Worm (Caenorhabditis elegans): ENCODE results near the gene npr-16.

The npr-16 gene

DNA sequence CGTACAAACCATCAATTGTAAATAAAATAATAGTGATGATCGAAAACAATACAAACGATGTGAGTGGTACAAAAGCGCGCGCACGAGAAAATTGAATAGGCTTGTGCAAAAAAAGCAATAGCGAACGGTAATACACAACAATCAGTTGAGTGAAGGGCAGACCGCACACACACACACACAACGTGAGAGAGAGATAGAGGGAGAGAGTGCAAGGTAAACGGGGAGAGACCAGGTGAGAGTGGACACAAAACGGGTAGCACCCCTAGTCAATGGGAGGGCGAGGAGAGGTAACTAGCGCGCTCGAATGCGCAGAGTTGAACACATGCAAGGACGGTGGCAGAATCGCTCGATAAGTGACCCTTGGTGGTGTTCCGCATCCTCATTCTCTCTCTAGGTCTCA lies 46.4 kb upstream of the npr-16 start (continued):
- TF ChIP-seq fkh-3 (tag; optimal IDR thresholded peaks at IDR 0.05) (no peak), ceh-100 (GFP tag; IDR thresholded peaks at IDR 0.05) (no peak), lin-35 (GFP tag; optimal IDR thresholded peaks at IDR 0.05) (no peak), ztf-22 (GFP tag; optimal IDR thresholded peaks at IDR 0.05) (no peak), tbp1 (GFP tag; optimal IDR thresholded peaks at IDR 0.05) (no peak), F55B11.4 (tag; optimal IDR thresholded peaks at IDR 0.05; ENCODE audit: borderline replicate concordance, insufficient read depth) (no peak), F57A8.1 (GFP tag; optimal IDR thresholded peaks at IDR 0.05) (no peak), ets-4 (GFP tag; optimal IDR thresholded peaks at IDR 0.05) (peak; percentile 64), zfh-2 (GFP tag; conservative IDR thresholded peaks at IDR 0.05) (peak; percentile 81), mcd-1 (GFP tag; IDR thresholded peaks at IDR 0.05) (no peak), B0035.1 (tag; optimal IDR thresholded peaks at IDR 0.05) (no peak), rpc-1 (optimal IDR thresholded peaks at IDR 0.05) (no peak), rpc-1 (tag; optimal IDR thresholded peaks at IDR 0.05) (no peak), dox-1 (GFP tag; IDR thresholded peaks at IDR 0.05) (peak; percentile 47), D2030.7 (GFP tag; IDR thresholded peaks at IDR 0.05) (no peak), ztf-26 (tag; optimal IDR thresholded peaks at IDR 0.05) (no peak), hlh-26 (GFP tag; conservative IDR thresholded peaks at IDR 0.05) (no peak), dpl-1 (GFP tag; optimal IDR thresholded peaks at IDR 0.05) (no peak), nfya-2 (GFP tag; IDR thresholded peaks at IDR 0.05) (no peak), nhr-120 (GFP tag; IDR thresholded peaks at IDR 0.05) (no peak), bed-1 (GFP tag; IDR thresholded peaks at IDR 0.05) (no peak), C06A6.2 (GFP tag; conservative IDR thresholded peaks at IDR 0.05) (no peak), B0019.2 (GFP tag; conservative IDR thresholded peaks at IDR 0.05) (no peak), F39B2.1 (GFP tag; IDR thresholded peaks at IDR 0.05) (no peak), ccch-3 (GFP tag; optimal IDR thresholded peaks at IDR 0.05) (no peak), ztf-6 (GFP tag; IDR thresholded peaks at IDR 0.05) (no peak), lsl-1 (GFP tag; optimal IDR thresholded peaks at IDR 0.05) (no peak), lir-1 (GFP tag; conservative IDR thresholded peaks at IDR 0.05) (no peak), nfyb-1 (GFP tag; IDR thresholded peaks at IDR 0.05) (no peak; the same call in 1 of the 2 replicates), hmg-20 (GFP tag; IDR thresholded peaks at IDR 0.05) (0 out of 2 replicates have a peak, but pooled peaks have one; percentile 22), Y79H2A.3 (GFP tag; conservative IDR thresholded peaks at IDR 0.05) (no peak), ceh-58 (GFP tag; IDR thresholded peaks at IDR 0.05) (no peak), F37B4.10 (GFP tag; IDR thresholded peaks at IDR 0.05) (no peak), attf-3 (GFP tag; conservative IDR thresholded peaks at IDR 0.05) (no peak), snpc-1.1 (tag; optimal IDR thresholded peaks at IDR 0.05; ENCODE audit: insufficient read depth) (no peak), Y53G8AR.9 (GFP tag; conservative IDR thresholded peaks at IDR 0.05) (no peak), akir-1 (GFP tag; optimal IDR thresholded peaks at IDR 0.05) (peak; percentile 22), gei-17 (GFP tag; optimal IDR thresholded peaks at IDR 0.05) (no peak), T26A5.8 (tag; optimal IDR thresholded peaks at IDR 0.05) (no peak), aptf-3 (GFP tag; IDR thresholded peaks at IDR 0.05) (no peak), tlf-1 (GFP tag; optimal IDR thresholded peaks at IDR 0.05) (no peak)

DNA sequence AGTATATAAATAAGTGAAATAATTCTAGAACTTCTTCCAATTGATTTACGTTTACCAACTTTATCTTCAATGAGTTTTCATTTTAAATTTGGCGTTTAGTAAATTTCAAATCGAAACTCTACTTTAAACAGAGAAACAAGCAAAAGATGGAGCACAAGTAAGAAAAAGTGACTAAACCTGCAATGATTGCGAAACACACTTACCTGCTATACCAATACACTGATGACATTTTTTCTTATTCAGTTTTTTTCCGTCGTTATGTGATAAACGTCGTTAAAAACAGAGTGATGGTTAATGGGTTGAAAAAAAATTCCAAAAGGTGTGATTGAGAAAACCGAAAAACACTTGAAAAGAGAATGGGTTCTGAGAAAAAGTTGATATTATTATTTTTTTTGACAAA lies 44.8 kb upstream of the npr-16 start:
- TF ChIP-seq nhr-80 (tag; optimal IDR thresholded peaks at IDR 0.05) (peak; percentile 53), cebp-1 (GFP tag; IDR thresholded peaks at IDR 0.05) (peak; percentile 80; the same call in 1 of the 2 replicates), cebp-1 (tag; optimal IDR thresholded peaks at IDR 0.05) (no peak), egl-18 (GFP tag; IDR thresholded peaks at IDR 0.05) (no peak)

All from whole organism, young adult.